Fruit fly (Drosophila melanogaster): ENCODE measurements around the gene mid.

Gene mid

DNA sequence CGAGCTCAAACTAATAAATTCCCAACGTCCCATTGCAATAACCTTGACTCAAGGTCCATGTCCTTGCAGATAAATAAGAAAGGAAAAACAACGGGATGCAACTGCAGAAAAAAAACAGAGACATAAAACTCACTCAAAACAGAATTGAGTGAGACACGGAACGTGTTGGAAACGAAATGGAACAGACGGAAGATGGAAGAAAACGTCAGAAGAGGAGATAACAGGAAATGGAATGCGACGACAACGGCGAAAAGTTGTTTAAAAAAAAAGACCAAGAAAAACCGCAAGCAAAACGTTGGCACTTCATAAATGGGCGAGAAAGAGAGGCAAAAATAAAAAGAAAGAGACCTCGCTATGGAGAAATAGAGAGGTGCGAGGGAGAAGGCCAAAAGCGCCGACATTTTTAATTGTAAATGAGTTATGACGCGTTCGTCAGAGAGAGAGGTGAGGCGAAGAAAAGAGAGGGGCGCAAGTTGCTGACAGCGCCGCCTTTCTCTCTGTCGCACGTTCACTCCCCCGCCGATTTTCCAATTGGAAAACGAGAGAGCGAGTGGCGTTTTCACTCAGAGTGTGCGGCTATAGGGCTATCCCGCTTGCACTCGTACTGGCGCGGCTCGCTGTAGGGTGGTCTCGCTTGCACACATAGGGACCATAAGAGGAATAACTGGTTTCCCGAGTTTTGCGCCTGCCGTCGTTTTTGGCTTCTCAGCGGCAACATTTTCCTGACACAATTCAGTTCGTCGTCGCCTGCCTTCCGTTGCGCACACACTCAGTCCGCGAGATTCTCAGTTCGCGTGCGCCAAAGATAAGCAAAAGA, at the start of gene mid:
Gene mid (plus strand): TSS at position 733 of the 817 bp plus-strand sequence.
- TF ChIP-seq CG17801 (GFP tag; optimal IDR thresholded peaks at IDR 0.05; ENCODE audit: partially characterized antibody): no peak

DNA sequence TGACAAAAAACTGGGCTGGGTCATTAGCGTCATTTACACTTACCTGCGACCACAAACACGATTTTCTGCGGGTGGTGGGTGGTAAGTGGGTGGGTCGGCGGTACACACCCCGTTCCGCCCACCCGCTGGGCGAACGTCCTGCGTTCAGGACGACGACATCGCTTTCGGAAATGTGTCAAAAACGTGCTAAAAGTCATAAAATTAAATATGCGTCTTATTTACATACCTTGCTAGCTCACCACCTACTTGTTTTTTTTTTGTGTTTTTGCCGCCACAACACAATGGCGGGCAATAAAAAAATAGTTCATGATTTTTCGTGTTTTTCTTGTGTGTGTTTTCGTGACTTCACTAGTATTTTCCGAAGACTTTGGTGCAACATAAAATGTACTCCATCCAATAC, 48.9 kb upstream of the mid start:
- no peak for TF ChIP-seq CG17801 (GFP tag; optimal IDR thresholded peaks at IDR 0.05; ENCODE audit: partially characterized antibody)

DNA sequence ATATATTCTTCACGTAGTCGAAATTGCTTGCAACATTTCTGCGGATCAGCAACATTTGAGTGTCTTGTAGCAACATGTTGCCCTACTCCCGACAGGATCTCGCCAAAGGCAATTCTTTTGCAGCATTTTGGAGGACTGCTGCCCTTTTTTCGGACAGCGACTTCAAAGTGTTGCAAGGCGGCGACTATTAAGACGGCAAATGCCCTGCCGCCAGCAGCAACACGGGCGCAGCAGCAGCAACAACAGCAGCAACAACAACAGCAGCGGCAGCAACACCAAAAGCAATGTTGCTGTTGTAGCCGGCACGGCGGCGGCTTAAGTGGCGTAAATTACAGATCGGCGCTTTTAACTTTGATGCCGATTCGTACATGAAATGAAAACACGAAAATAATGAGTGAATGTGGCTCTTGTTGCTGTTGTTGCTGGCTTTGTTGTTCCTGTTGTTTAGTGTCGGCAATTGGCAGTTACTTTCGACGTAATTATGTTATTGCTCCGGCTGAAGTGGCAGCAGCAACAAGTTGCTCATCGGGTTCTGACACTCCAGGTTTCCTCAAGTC, 46.7 kb upstream of the mid start:
- no peak for TF ChIP-seq CG17801 (GFP tag; optimal IDR thresholded peaks at IDR 0.05; ENCODE audit: partially characterized antibody)

DNA sequence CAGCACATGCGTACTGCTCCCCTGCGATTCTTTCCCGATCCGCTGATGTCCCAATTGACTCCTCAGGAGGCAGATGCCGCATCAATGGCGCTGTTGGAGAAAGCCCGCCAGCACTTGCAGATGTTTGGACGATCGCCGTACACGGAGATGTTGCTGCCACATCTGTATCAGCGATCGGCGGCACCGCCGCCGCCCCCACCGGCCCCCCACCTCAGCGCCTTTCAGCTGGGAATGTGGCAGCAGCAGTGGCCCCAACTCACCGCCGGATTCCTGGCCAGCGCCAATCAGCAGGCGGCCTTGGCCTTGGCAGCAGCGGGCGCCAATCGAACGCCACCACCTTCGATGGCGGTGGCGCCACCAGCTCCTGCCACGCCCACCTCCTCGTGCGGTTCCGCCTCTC, 46.1 kb upstream of the mid start:
- no peak for TF ChIP-seq CG17801 (GFP tag; optimal IDR thresholded peaks at IDR 0.05; ENCODE audit: partially characterized antibody)

DNA sequence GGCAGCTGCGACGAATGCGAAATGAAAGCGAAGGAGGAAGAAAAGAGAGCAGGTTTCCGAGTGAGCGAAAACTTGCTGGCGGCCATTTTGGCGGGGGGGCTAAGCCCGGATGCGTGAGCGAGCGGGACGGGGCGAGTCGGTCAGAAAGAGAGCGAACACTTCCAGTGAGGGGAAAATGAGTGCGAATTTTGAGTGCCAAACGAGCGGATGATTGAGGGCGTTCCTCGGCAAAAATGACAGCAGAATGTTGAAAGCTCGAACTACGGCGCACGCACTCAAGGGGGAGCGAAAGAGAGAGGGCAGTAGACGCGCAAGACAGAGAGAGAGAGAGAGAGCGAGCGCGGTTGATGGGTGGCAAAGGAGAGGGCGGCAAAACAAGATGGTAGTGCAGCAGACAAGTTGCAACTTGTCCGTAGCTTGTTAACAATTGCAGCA, 39.9 kb upstream of the mid start:
- TF ChIP-seq CG17801 (GFP tag; optimal IDR thresholded peaks at IDR 0.05; ENCODE audit: partially characterized antibody): no peak

DNA sequence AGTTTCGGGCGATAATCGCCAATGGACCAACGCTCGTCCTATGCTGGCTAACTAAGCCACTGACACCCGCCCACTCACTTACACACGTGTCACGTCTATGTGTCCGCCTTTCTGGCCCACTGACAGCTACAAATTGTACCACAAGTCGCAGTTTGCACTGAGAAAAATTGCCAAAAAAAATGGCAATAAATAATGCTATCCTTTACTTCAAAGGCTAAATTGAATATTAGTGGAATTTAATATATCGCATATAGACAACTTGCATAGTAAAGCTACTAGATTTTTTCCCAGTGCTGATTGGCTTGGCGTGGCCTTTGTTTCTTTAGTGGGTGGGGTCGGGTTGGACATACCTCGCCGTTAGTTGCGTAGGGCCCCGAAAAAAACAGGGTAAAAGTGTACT, 36.1 kb upstream of the mid start:
- no peak for TF ChIP-seq CG17801 (GFP tag; optimal IDR thresholded peaks at IDR 0.05; ENCODE audit: partially characterized antibody)

DNA sequence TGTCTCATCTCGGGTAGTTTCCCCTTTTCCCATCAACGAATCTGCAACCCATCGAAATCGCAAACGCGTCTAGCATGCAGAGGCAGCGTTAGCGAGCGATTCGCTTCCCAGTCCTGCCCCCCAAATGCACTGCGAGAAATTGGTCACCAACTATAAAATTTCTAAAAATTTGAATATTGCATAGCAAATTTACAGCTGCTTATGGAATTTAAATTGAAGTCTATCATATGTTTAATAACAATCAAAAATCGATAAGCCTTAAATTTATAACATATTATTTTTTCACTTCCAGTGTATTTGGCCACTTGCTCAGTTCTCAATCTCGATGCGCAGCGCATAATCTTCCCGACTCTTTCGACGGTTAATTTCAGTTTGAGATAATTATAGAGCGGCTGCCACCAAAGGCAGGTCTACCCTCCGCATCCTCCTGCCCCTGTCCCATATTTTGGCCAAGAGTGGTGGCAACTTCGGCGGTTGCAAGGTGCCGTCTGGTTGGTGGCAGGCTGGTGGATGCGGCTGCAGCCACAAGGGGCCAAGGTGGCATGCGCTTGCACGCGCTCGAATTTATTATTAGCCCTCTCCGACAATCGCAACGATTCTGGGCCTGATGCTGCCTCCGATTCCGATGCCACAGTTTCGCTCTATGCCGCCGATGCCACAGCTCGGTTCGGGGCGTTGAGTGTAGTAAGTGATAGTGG, 34.4 kb upstream of the mid start:
- TF ChIP-seq CG17801 (GFP tag; optimal IDR thresholded peaks at IDR 0.05; ENCODE audit: partially characterized antibody): no peak

DNA sequence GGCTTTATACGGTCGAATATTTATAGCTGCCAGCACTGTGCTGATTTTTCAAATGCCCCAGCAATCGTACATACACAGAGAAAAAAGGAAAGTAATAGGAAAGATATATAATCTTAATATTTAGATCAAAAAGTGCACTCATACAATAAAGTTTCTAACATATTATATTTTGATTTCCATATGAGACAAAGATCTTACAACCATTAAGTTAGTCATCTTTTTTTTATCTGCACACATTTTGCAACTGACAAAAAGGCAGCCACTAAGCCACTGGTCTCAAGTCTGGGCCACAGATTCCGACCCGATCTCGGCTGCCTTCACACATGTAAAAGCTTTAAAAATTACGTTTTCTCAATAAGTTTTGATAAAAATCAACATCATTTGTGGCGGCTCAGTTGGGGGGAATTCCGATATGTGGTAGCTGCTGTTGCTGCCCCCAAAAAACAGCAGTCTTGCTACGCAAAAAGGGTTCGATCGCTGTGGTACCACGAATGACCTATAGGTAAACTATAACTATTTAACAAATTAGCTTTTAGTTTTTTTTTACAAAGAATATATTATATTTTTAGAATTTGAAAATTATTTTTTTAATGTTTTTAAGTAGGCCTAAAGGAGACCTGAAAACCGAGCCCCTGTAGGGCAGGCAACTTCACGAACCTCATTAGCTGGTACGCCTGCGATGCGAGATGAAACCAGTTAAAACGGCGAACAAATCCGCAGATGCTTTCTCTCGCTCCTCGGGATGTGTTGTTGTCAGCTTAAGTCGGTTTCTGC, 32.5 kb upstream of the mid start:
- no peak for TF ChIP-seq CG17801 (GFP tag; optimal IDR thresholded peaks at IDR 0.05; ENCODE audit: partially characterized antibody)

DNA sequence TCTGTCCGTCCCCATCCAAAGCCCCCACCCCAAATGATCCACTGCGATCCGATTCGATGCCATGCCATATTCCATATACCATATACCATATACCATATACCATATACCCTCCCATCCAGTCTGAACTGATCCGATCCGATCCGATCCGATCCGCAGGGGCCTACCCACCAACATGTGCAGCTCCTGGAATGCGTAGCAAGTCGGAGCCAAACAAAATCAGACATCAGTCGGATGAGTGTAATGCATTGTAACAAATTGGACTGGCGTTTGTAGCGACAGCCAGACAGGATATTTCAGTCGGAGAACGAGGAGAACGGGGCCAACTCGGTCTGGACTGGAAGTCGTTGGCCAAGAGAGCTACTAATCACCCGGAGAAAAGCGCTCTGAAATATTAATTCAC, 31.7 kb upstream of the mid start:
- TF ChIP-seq CG17801 (GFP tag; optimal IDR thresholded peaks at IDR 0.05; ENCODE audit: partially characterized antibody): no peak

DNA sequence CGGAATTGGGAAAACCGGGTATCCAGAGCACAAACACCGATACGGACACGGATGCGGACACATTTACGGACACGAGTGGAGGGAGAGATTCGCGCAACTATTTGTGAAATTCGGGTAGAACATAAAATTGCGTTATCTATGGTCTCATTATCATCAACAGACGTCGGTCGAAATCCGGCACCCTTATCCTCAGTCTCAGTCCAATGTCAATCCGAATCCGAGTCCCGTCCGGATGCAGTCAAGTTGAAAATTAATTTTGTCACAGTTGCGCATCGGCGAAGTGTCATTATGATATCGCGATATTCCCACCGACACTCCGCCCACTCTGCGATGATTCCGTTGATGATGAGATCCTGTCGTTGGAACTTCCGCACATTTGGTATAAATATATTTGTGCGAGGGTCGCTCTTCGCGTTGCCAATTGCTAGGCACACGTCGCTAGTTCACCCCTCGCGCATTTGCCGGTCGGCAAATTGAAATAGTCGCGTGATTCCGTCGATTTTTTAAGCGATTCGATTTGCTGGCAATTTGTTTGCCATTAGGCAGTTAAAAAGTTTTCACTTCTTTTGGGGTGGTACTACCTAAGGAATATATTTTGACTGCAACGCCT, 29.3 kb upstream of the mid start:
- no peak for TF ChIP-seq CG17801 (GFP tag; optimal IDR thresholded peaks at IDR 0.05; ENCODE audit: partially characterized antibody)

DNA sequence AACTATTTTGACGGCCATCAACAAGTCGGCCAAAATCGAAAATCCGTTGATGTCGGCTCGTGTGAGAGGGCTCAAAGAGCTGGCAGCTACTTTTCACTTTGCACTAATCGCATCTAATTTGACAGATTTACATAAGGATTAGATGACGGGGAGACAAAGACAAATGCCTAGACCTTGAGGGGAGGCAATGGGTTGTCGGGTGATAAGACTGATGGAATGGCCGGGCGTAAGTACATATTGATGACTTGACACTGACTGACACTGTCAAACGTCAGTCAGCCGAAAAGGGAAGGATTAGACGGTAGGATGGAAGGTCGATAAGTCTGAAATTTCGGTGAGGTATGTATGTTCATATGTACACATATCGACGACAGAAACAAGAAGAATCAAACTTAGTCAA, 28.6 kb upstream of the mid start:
- TF ChIP-seq CG17801 (GFP tag; optimal IDR thresholded peaks at IDR 0.05; ENCODE audit: partially characterized antibody): no peak

DNA sequence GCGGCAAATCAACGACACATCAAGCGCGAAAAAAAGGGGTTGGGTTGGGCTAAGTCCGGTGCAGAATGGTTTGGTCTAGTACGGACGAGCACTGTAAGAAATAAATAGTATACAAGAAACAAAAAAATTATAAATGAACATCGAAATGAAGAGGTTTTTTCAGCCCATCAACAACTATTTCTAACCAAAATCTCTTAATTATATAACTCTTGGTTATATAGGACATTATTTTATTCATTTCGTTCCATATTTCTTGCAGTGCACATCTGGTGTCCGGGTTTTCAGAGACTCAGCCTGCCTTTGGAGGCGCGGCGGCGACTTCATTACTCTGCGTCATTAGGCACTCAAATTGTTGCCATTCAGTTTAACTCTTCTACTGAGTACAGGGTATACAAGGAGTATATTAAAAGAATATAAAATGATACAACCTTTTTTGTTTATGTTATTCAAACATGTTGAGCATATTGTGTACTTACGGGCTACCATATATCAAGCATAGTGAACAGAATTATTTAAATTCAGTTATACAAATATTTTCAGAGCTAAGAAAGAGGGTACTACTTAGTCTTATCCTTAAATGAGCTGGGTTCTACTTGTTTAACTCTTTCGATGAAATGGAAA, 27.9 kb upstream of the mid start:
- no peak for TF ChIP-seq CG17801 (GFP tag; optimal IDR thresholded peaks at IDR 0.05; ENCODE audit: partially characterized antibody)

DNA sequence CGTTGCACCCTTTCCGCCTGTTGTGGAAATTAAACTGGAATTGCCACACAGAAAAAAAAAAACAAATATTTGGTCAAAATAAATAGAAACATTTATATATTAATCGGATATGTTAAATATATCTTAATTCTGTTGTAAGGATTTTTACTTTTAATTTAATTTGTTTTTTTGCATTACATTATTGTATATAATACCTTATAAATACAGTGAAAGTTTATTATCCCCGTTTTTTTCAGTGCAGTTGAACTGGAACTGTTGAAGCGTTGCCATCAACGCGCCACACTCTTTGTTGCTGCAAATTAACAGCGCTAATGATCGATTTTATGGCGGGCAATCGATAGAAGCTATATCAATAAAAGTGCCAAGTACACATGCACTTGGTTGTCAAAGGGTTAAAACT, 27.1 kb upstream of the mid start:
- TF ChIP-seq CG17801 (GFP tag; optimal IDR thresholded peaks at IDR 0.05; ENCODE audit: partially characterized antibody): no peak

DNA sequence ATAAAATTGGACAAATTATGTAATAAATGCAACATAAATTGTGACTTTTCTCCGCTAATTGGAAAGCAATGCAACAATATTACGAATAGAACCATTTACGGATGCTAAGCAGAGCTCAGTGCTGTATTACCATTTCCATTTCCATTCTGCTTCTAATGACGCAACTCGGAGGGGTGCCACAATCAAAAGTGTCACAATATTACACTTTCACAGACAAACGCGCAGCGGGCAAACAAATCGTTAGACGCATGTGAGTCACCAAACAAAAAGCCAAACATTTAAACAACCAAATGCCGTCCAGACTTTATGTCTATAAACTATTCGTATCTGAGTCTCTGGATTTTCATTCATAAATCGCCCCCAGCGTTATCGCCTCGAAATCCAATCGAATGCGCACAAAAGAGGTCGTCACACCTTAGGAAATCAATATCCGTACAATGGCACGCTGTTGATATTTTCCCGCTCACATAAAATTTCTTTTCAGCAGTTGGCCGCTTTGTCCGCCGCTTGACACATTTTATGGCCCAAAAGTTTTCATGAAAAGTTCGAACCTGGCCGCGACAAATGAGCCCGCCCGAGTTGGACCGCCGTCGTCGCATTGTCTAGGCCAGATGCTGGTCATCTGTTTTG, 18.9 kb upstream of the mid start:
- no peak for TF ChIP-seq CG17801 (GFP tag; optimal IDR thresholded peaks at IDR 0.05; ENCODE audit: partially characterized antibody)
